Worm (Caenorhabditis elegans): ENCODE data around the gene F01D5.5.

DNA sequence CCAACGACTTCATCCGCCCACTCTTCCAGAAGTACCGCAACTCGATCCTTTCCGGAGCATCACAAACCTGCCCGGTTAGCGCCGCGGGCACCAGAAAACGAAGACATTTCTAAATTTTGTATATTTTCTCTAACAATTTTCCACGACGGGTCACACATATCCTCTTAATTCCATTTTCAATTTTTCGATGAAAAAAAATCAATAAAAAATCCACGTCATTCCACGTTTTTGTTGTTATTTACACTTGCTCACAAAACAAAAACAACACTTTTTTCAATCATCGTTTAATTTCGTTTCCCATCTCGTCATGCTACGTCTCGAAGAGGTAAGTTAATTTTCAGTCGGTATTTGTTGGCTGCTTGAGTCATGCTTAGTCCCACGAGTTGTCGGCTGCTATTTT, 6.3 kb upstream of the F01D5.5 start, which contains the start of gene F01D5.7:
- TF ChIP-seq pha-4 (tag; optimal IDR thresholded peaks at IDR 0.05) (no peak), M03D4.4 (tag; optimal IDR thresholded peaks at IDR 0.05) (no peak)
